Worm (Caenorhabditis elegans) whole organism, early embryonic: Measurements from ENCODE around the gene C14C6.2.

Experiments
- B0310.2 ChIP-seq: sonication (generic microtip); optimal IDR thresholded peaks from 2 replicates; lab custom pipeline; 2016; ENCODE audit warnings: mild to moderate bottlenecking, missing genetic modification characterization, missing compliant biosample characterization
- F13C5.2 ChIP-seq: sonication (generic microtip); optimal IDR thresholded peaks from 2 replicates; lab custom pipeline; 2017; ENCODE audit warnings: mild to moderate bottlenecking, missing genetic modification characterization, inconsistent platforms, missing compliant biosample characterization
- aly-1 ChIP-seq: sonication (generic microtip); optimal IDR thresholded peaks from 2 replicates; lab custom pipeline; 2016; ENCODE audit warnings: missing genetic modification characterization, missing compliant biosample characterization
- ama-1 ChIP-seq: fragments of 150-350 bp; optimal IDR thresholded peaks from 2 replicates; lab custom pipeline; 2014
- ceh-13 ChIP-seq: fragments of 200-800 bp; sonication (Bioruptor generic); optimal IDR thresholded peaks from 2 replicates; lab custom pipeline; 2018; ENCODE audit warnings: mild to moderate bottlenecking, missing genetic modification characterization, missing compliant biosample characterization
- ceh-36 ChIP-seq: sonication (generic microtip); optimal IDR thresholded peaks from 2 replicates; lab custom pipeline; 2016; ENCODE audit warnings: missing genetic modification characterization, inconsistent platforms, missing compliant biosample characterization
- ets-7 ChIP-seq: sonication (generic microtip); optimal IDR thresholded peaks from 2 replicates; lab custom pipeline; 2016; ENCODE audit warnings: missing genotype, missing genetic modification characterization, missing compliant biosample characterization
- flt-1 ChIP-seq: fragments of 200-800 bp; sonication (Bioruptor generic); IDR thresholded peaks from 2 replicates; pipeline ENCODE4 v1.3.6; 2022; ENCODE audit warnings: missing genetic modification characterization, missing compliant biosample characterization
- hmbx-1 ChIP-seq: sonication (generic microtip); optimal IDR thresholded peaks from 2 replicates; lab custom pipeline; 2016; ENCODE audit warnings: mild to moderate bottlenecking, missing genetic modification characterization, missing compliant biosample characterization
- hmg-4 ChIP-seq: fragments of 200-800 bp; sonication (Bioruptor generic); optimal IDR thresholded peaks from 2 replicates; lab custom pipeline; 2018; ENCODE audit warnings: mild to moderate bottlenecking, missing genetic modification characterization, missing compliant biosample characterization
- hnd-1 ChIP-seq: sonication (generic microtip); optimal IDR thresholded peaks from 2 replicates; lab custom pipeline; 2016; ENCODE audit warnings: missing genetic modification characterization, missing compliant biosample characterization
- pes-1 ChIP-seq: fragments of 200-800 bp; sonication (Bioruptor generic); IDR thresholded peaks from 2 replicates; pipeline ENCODE4 v1.3.6; 2022; ENCODE audit warnings: missing genetic modification reagents, missing genetic modification characterization, missing compliant biosample characterization
- scrt-1 ChIP-seq: fragments of 200-800 bp; sonication (Bioruptor generic); IDR thresholded peaks from 2 replicates; pipeline ENCODE4 v1.3.6; 2022; ENCODE audit warnings: missing genetic modification characterization, missing compliant biosample characterization
- sea-1 ChIP-seq: fragments of 200-800 bp; sonication (Bioruptor generic); conservative IDR thresholded peaks from 2 replicates; pipeline ENCODE4 v1.3.6; 2022; ENCODE audit warnings: missing genetic modification characterization, missing compliant biosample characterization
- tbx-11 ChIP-seq: fragments of 200-800 bp; sonication (Bioruptor generic); IDR thresholded peaks from 2 replicates; pipeline ENCODE4 v1.3.6; 2022; ENCODE audit warnings: missing genetic modification characterization, missing compliant biosample characterization
- tbx-37 ChIP-seq: fragments of 200-800 bp; sonication (Bioruptor generic); conservative IDR thresholded peaks from 2 replicates; pipeline ENCODE4 v1.3.6; 2022; ENCODE audit warnings: missing genetic modification reagents, missing genetic modification characterization, missing compliant biosample characterization
- tra-4 ChIP-seq: sonication (generic microtip); optimal IDR thresholded peaks from 2 replicates; lab custom pipeline; 2017; ENCODE audit warnings: missing genetic modification characterization, missing compliant biosample characterization

Gene C14C6.2

ce11 chrV:559940-560339, 3.0 kb upstream of the C14C6.2 start, which contains the start of gene srx-7:
srx-7 (plus strand) TSS chrV:560195.
- TF ChIP-seq F13C5.2, result no peak
- TF ChIP-seq flt-1, result no peak
- no peak for TF ChIP-seq ets-7
- TF ChIP-seq tbx-11 (GFP tag; lab: Robert Waterston, UW), result no peak
- TF ChIP-seq hmg-4, result no peak
- TF ChIP-seq aly-1 (tag; lab: Kevin White, UChicago), result no peak
- TF ChIP-seq pes-1 (GFP tag; lab: Robert Waterston, UW), result no peak
- TF ChIP-seq hnd-1 (tag; lab: Kevin White, UChicago), result no peak
- TF ChIP-seq ama-1 (lab: Kevin White, UChicago), result no peak
- no peak for TF ChIP-seq tbx-37 (GFP tag; lab: Robert Waterston, UW)
- TF ChIP-seq B0310.2 (tag; lab: Kevin White, UChicago), result no peak
- no peak for TF ChIP-seq tra-4 (tag; lab: Kevin White, UChicago)
- TF ChIP-seq ceh-13, result no peak
- no peak for TF ChIP-seq sea-1 (GFP tag; lab: Robert Waterston, UW)
- no peak for TF ChIP-seq ceh-36 (tag; lab: Kevin White, UChicago)
- TF ChIP-seq scrt-1 (GFP tag; lab: Robert Waterston, UW), result no peak
- no peak for TF ChIP-seq hmbx-1 (tag; lab: Kevin White, UChicago)

ce11 chrV:565984-566383, 3.0 kb downstream of the C14C6.2 start, which contains the start of gene sri-73:
sri-73 (minus strand) TSS chrV:566084.
- TF ChIP-seq flt-1 (no peak), hnd-1 (tag; lab: Kevin White, UChicago) (no peak), tbx-37 (GFP tag; lab: Robert Waterston, UW) (no peak), hmbx-1 (tag; lab: Kevin White, UChicago) (no peak), scrt-1 (GFP tag; lab: Robert Waterston, UW) (no peak), tbx-11 (GFP tag; lab: Robert Waterston, UW) (no peak), ceh-13 (no peak), ets-7 (no peak), tra-4 (tag; lab: Kevin White, UChicago) (no peak), sea-1 (GFP tag; lab: Robert Waterston, UW) (no peak), ama-1 (lab: Kevin White, UChicago) (no peak), ceh-36 (tag; lab: Kevin White, UChicago) (no peak), aly-1 (tag; lab: Kevin White, UChicago) (no peak), F13C5.2 (no peak), pes-1 (GFP tag; lab: Robert Waterston, UW) (no peak), B0310.2 (tag; lab: Kevin White, UChicago) (no peak)

ce11 chrV:568105-568504, 5.2 kb downstream of the C14C6.2 start, which contains the start of gene sri-72:
sri-72 (minus strand) TSS chrV:568205.
- no peak for TF ChIP-seq ama-1 (lab: Kevin White, UChicago)
- no peak for TF ChIP-seq tbx-37 (GFP tag; lab: Robert Waterston, UW)
- no peak for TF ChIP-seq sea-1 (GFP tag; lab: Robert Waterston, UW)
- TF ChIP-seq tbx-11 (GFP tag; lab: Robert Waterston, UW), result no peak
- TF ChIP-seq flt-1, result no peak
- TF ChIP-seq ceh-13, result no peak
- no peak for TF ChIP-seq hmg-4
- TF ChIP-seq ets-7, result no peak
- no peak for TF ChIP-seq hmbx-1 (tag; lab: Kevin White, UChicago)
- TF ChIP-seq ceh-36 (tag; lab: Kevin White, UChicago), result no peak
- no peak for TF ChIP-seq aly-1 (tag; lab: Kevin White, UChicago)
- no peak for TF ChIP-seq tra-4 (tag; lab: Kevin White, UChicago)
- TF ChIP-seq pes-1 (GFP tag; lab: Robert Waterston, UW), result no peak
- TF ChIP-seq F13C5.2, result no peak

- TF ChIP-seq aly-1 (tag; lab: Kevin White, UChicago) (no peak), B0310.2 (tag; lab: Kevin White, UChicago) (no peak), scrt-1 (GFP tag; lab: Robert Waterston, UW) (no peak), tbx-37 (GFP tag; lab: Robert Waterston, UW) (no peak), hmbx-1 (tag; lab: Kevin White, UChicago) (no peak), pes-1 (GFP tag; lab: Robert Waterston, UW) (no peak), hnd-1 (tag; lab: Kevin White, UChicago) (no peak)
These were observed 11.7 kb downstream of the C14C6.2 start, which contains the start of gene C14C6.13 for ce11 chrV:574639-575038. C14C6.13 (minus strand) TSS chrV:574739.

- TF ChIP-seq ama-1 (lab: Kevin White, UChicago), result no peak
- TF ChIP-seq sea-1 (GFP tag; lab: Robert Waterston, UW), result no peak
- TF ChIP-seq ceh-36 (tag; lab: Kevin White, UChicago), result no peak
- TF ChIP-seq F13C5.2, result no peak
- no peak for TF ChIP-seq scrt-1 (GFP tag; lab: Robert Waterston, UW)
- TF ChIP-seq hmbx-1 (tag; lab: Kevin White, UChicago), result no peak
- no peak for TF ChIP-seq tra-4 (tag; lab: Kevin White, UChicago)
- TF ChIP-seq B0310.2 (tag; lab: Kevin White, UChicago), result no peak
These were observed 13.1 kb downstream of the C14C6.2 start, which contains the start of gene K06H6.5 for ce11 chrV:576070-576469. K06H6.5 (plus strand) TSS chrV:576370.

ce11 chrV:576918-577317, 14.0 kb downstream of the C14C6.2 start:
- TF ChIP-seq pes-1 (GFP tag; lab: Robert Waterston, UW), result no peak
- no peak for TF ChIP-seq B0310.2 (tag; lab: Kevin White, UChicago)
- no peak for TF ChIP-seq sea-1 (GFP tag; lab: Robert Waterston, UW)
- no peak for TF ChIP-seq F13C5.2
- TF ChIP-seq ama-1 (lab: Kevin White, UChicago), result no peak
- no peak for TF ChIP-seq hnd-1 (tag; lab: Kevin White, UChicago)
- TF ChIP-seq flt-1, result no peak
- no peak for TF ChIP-seq hmg-4
- TF ChIP-seq tbx-37 (GFP tag; lab: Robert Waterston, UW), result no peak
- no peak for TF ChIP-seq ets-7
- no peak for TF ChIP-seq tbx-11 (GFP tag; lab: Robert Waterston, UW)

ce11 chrV:578977-579376, 16.0 kb downstream of the C14C6.2 start, which contains the start of gene K06H6.4:
K06H6.4 (plus strand) TSS chrV:579277.
- TF ChIP-seq ets-7, result no peak
